Fruit fly (Drosophila melanogaster): ENCODE data around the gene Oat.

Gene Oat

dm6 chr3L:19636821-19637460, 12.7 kb downstream of the Oat start (continued):
- peak; percentile 40 for TF ChIP-seq CG17385 (GFP tag; optimal IDR thresholded peaks at IDR 0.05)
- TF ChIP-seq CG8089 (GFP tag; optimal IDR thresholded peaks at IDR 0.05), result no peak
- no peak for TF ChIP-seq sna (GFP tag; IDR thresholded peaks at IDR 0.05; ENCODE audit: partially characterized antibody)
- TF ChIP-seq tna (GFP tag; IDR thresholded peaks at IDR 0.05; ENCODE audit: partially characterized antibody), result no peak
- no peak for TF ChIP-seq Ets97D (GFP tag; optimal IDR thresholded peaks at IDR 0.05)
- TF ChIP-seq CG9609 (GFP tag; optimal IDR thresholded peaks at IDR 0.05), result no peak
- TF ChIP-seq Neu2 (GFP tag; optimal IDR thresholded peaks at IDR 0.05; ENCODE audit: borderline replicate concordance), result no peak
- peak; percentile 25 for TF ChIP-seq CG1529 (GFP tag; optimal IDR thresholded peaks at IDR 0.05)
- TF ChIP-seq CG7271 (tag; optimal IDR thresholded peaks at IDR 0.05), result no peak
- no peak for TF ChIP-seq jumu (GFP tag; optimal IDR thresholded peaks at IDR 0.05)
- no peak for TF ChIP-seq bab2 (GFP tag; optimal IDR thresholded peaks at IDR 0.05)
- TF ChIP-seq Antp (GFP tag; optimal IDR thresholded peaks at IDR 0.05), result no peak
- peak; percentile 50; the same call in 1 of the 3 replicates for TF ChIP-seq zfh1 (GFP tag; IDR thresholded peaks at IDR 0.05)
- TF ChIP-seq Max (GFP tag; optimal IDR thresholded peaks at IDR 0.05), result peak; percentile 51
- no peak for TF ChIP-seq mld (GFP tag; IDR thresholded peaks at IDR 0.05; ENCODE audit: partially characterized antibody)
- no peak for TF ChIP-seq CG3847 (GFP tag; IDR thresholded peaks at IDR 0.05)
- TF ChIP-seq CG14710 (tag; optimal IDR thresholded peaks at IDR 0.05), result peak; percentile 90
- TF ChIP-seq shn (GFP tag; optimal IDR thresholded peaks at IDR 0.05), result no peak
- peak; percentile 27; the same call in 1 of the 2 replicates for TF ChIP-seq crol (GFP tag; IDR thresholded peaks at IDR 0.05)
- TF ChIP-seq Rx (GFP tag; IDR thresholded peaks at IDR 0.05), result no peak
- TF ChIP-seq B-H2 (GFP tag; optimal IDR thresholded peaks at IDR 0.05), result no peak
- no peak for TF ChIP-seq CG14860 (GFP tag; IDR thresholded peaks at IDR 0.05; ENCODE audit: partially characterized antibody)
- TF ChIP-seq amos (GFP tag; IDR thresholded peaks at IDR 0.05; ENCODE audit: partially characterized antibody), result no peak
- no peak for TF ChIP-seq vnd (GFP tag; IDR thresholded peaks at IDR 0.05; ENCODE audit: partially characterized antibody)
- peak; percentile 79 for TF ChIP-seq CG13775 (GFP tag; optimal IDR thresholded peaks at IDR 0.05)
- TF ChIP-seq CG2129 (GFP tag; IDR thresholded peaks at IDR 0.05; ENCODE audit: partially characterized antibody), result no peak
- TF ChIP-seq Sin3A (optimal IDR thresholded peaks at IDR 0.05), result no peak
- peak; percentile 56 for TF ChIP-seq ac (GFP tag; optimal IDR thresholded peaks at IDR 0.05)
- peak; percentile 20; the same call in 1 of the 3 replicates for TF ChIP-seq tgo (GFP tag; IDR thresholded peaks at IDR 0.05)
- no peak for TF ChIP-seq Mad (GFP tag; optimal IDR thresholded peaks at IDR 0.05)
- TF ChIP-seq CG14965 (GFP tag; optimal IDR thresholded peaks at IDR 0.05; ENCODE audit: borderline replicate concordance), result no peak
- no peak for TF ChIP-seq chinmo (GFP tag; IDR thresholded peaks at IDR 0.05; ENCODE audit: partially characterized antibody)
- TF ChIP-seq CG9215 (GFP tag; IDR thresholded peaks at IDR 0.05), result no peak
- peak; percentile 60 for TF ChIP-seq unpg (GFP tag; optimal IDR thresholded peaks at IDR 0.05)
- no peak for TF ChIP-seq CG4707 (GFP tag; optimal IDR thresholded peaks at IDR 0.05)
- no peak for TF ChIP-seq CG6272 (GFP tag; IDR thresholded peaks at IDR 0.05)
- TF ChIP-seq CG15479 (GFP tag; optimal IDR thresholded peaks at IDR 0.05), result peak; percentile 95
- no peak for TF ChIP-seq br (optimal IDR thresholded peaks at IDR 0.05)
- TF ChIP-seq CG11398 (GFP tag; optimal IDR thresholded peaks at IDR 0.05), result no peak
- TF ChIP-seq nom (GFP tag; optimal IDR thresholded peaks at IDR 0.05), result no peak
- TF ChIP-seq eyg (GFP tag; optimal IDR thresholded peaks at IDR 0.05), result no peak
- TF ChIP-seq oc (tag; optimal IDR thresholded peaks at IDR 0.05), result peak; percentile 1
- no peak for TF ChIP-seq CG2120 (GFP tag; optimal IDR thresholded peaks at IDR 0.05)
- peak; percentile 43; the same call in 1 of the 2 replicates for TF ChIP-seq CG8765 (GFP tag; IDR thresholded peaks at IDR 0.05)
- no peak for TF ChIP-seq Oaz (GFP tag; IDR thresholded peaks at IDR 0.05)
- TF ChIP-seq Hr39 (optimal IDR thresholded peaks at IDR 0.05), result no peak
- no peak for TF ChIP-seq pum (GFP tag; optimal IDR thresholded peaks at IDR 0.05)
- TF ChIP-seq CG4854 (GFP tag; optimal IDR thresholded peaks at IDR 0.05), result no peak
- TF ChIP-seq kni (GFP tag; optimal IDR thresholded peaks at IDR 0.05), result peak; percentile 68
- no peak for TF ChIP-seq hkb (optimal IDR thresholded peaks at IDR 0.05)
- no peak for TF ChIP-seq hkb (GFP tag; IDR thresholded peaks at IDR 0.05)

Data from whole organism, embryonic.